Worm (Caenorhabditis elegans): ENCODE data around the gene kcc-2.

DNA sequence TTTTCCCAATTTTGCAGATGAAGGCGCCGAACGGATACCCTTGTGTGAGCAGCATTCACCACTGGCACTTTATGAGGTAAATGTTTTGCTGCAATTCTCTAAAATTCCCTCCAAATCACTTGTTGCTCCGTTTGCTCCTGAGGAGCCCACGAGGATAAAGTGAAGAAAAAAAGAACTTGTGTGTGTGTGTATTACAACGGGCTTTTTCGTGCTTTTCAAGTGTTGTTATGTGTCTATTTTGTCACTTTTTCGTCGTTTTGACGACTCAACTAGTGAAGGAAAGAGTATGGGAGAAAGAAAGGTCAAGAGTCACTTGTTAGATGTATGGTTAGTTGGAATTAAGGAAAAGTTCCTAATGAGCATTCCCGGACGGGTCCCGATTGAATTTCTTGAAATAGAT is 21.3 kb downstream of the kcc-2 start:
- TF ChIP-seq ama-1 (optimal IDR thresholded peaks at IDR 0.05) (no peak), elt-1 (tag; optimal IDR thresholded peaks at IDR 0.05) (no peak), peb-1 (tag; optimal IDR thresholded peaks at IDR 0.05) (no peak), lin-39 (tag; optimal IDR thresholded peaks at IDR 0.05) (no peak), nhr-11 (tag; optimal IDR thresholded peaks at IDR 0.05) (no peak), nhr-237 (tag; optimal IDR thresholded peaks at IDR 0.05) (no peak)

Measured in whole organism, L2 larva.